Fruit fly (Drosophila melanogaster) whole organism, embryonic: ENCODE results near the gene CG9297.

Experiments used
- Bgb ChIP-seq: fragments of 200-800 bp; sonication (Bioruptor generic); IDR thresholded peaks from 2 replicates; pipeline ENCODE4 v1.3.6; 2022; ENCODE audit warnings: missing biosample characterization, missing genetic modification characterization; ENCODE audit not compliant: partially characterized antibody
- CG1024 ChIP-seq: fragments of 200-800 bp; sonication (Bioruptor generic); IDR thresholded peaks from 2 replicates; pipeline ENCODE4 v1.3.6; 2022; ENCODE audit warnings: missing biosample characterization, missing genetic modification characterization
- CG11247 ChIP-seq: fragments of 200-800 bp; sonication (Bioruptor generic); IDR thresholded peaks from 2 replicates; pipeline ENCODE4 v1.3.6; 2022; ENCODE audit warnings: missing biosample characterization, missing genetic modification characterization
- CG12219 ChIP-seq: fragments of 200-800 bp; sonication (Bioruptor generic); optimal IDR thresholded peaks from 3 replicates; lab custom pipeline; 2018; ENCODE audit warnings: missing biosample characterization, mild to moderate bottlenecking, missing genetic modification characterization
- CG12391 ChIP-seq: fragments of 200-800 bp; sonication (Bioruptor generic); optimal IDR thresholded peaks from 3 replicates; lab custom pipeline; 2018; ENCODE audit warnings: missing biosample characterization, mild to moderate bottlenecking, missing genetic modification characterization, moderate library complexity
- CG14710 ChIP-seq: fragments of 200-800 bp; sonication (Bioruptor generic); optimal IDR thresholded peaks from 3 replicates; lab custom pipeline; 2019; ENCODE audit warnings: missing biosample characterization, mild to moderate bottlenecking, missing genetic modification characterization, moderate library complexity
- CG1529 ChIP-seq: fragments of 200-800 bp; sonication (Bioruptor generic); optimal IDR thresholded peaks from 3 replicates; lab custom pipeline; 2018; ENCODE audit warnings: missing biosample characterization, missing genetic modification characterization
- CG18476 ChIP-seq: fragments of 200-800 bp; sonication (Bioruptor generic); optimal IDR thresholded peaks from 2 replicates; lab custom pipeline; 2016; ENCODE audit warnings: missing biosample characterization, mild to moderate bottlenecking, missing genetic modification characterization
- CG31224 ChIP-seq: fragments of 200-800 bp; sonication (Bioruptor generic); IDR thresholded peaks from 2 replicates; pipeline ENCODE4 v1.3.6; 2022; ENCODE audit warnings: missing biosample characterization, missing genetic modification characterization
- CG6689 ChIP-seq: fragments of 200-800 bp; sonication (Bioruptor generic); IDR thresholded peaks from 2 replicates; pipeline ENCODE4 v1.3.6; 2022; ENCODE audit warnings: missing biosample characterization, missing genetic modification characterization
- CG6791 ChIP-seq: fragments of 200-800 bp; sonication (Bioruptor generic); IDR thresholded peaks from 3 replicates; pipeline ENCODE4 v1.3.6; 2022; ENCODE audit warnings: missing biosample characterization, missing genetic modification characterization; ENCODE audit not compliant: partially characterized antibody
- CG8281 ChIP-seq: fragments of 200-800 bp; sonication (Bioruptor generic); optimal IDR thresholded peaks from 2 replicates; lab custom pipeline; 2018; ENCODE audit warnings: missing biosample characterization, mild to moderate bottlenecking, missing genetic modification characterization, moderate library complexity
- CG8290 ChIP-seq, 3 experiments: fragments of 200-800 bp; sonication (Bioruptor generic); optimal IDR thresholded peaks; 2 replicates each; lab custom pipeline; 2016 to 2019; ENCODE audit warnings: missing biosample characterization in 3 of 3, missing genetic modification characterization in 3 of 3, mild to moderate bottlenecking in 2 of 3, moderate library complexity in 1 of 3
- CG8388 ChIP-seq: fragments of 200-800 bp; sonication (Bioruptor generic); optimal IDR thresholded peaks from 2 replicates; lab custom pipeline; 2019; ENCODE audit warnings: missing biosample characterization, mild to moderate bottlenecking, missing genetic modification characterization, moderate library complexity
- CG9609 ChIP-seq: fragments of 200-800 bp; sonication (Bioruptor generic); optimal IDR thresholded peaks from 3 replicates; lab custom pipeline; 2016; ENCODE audit warnings: missing biosample characterization, missing genetic modification characterization
- E2f1 ChIP-seq: fragments of 200-800 bp; sonication (Bioruptor generic); IDR thresholded peaks from 2 replicates; pipeline ENCODE4 v1.3.6; 2022; ENCODE audit warnings: missing biosample characterization, missing genetic modification characterization
- Ets65A ChIP-seq: fragments of 200-800 bp; sonication (Bioruptor generic); peaks from one replicate; lab custom pipeline; 2016; ENCODE audit warnings: missing biosample characterization, missing genetic modification characterization
- Hand ChIP-seq: fragments of 200-800 bp; sonication (Bioruptor generic); optimal IDR thresholded peaks from 2 replicates; lab custom pipeline; 2017; ENCODE audit warnings: mild to moderate bottlenecking, missing biosample characterization, missing genetic modification reagents, missing genetic modification characterization
- Hr39 ChIP-seq: fragments of >200 bp; optimal IDR thresholded peaks from 2 replicates; lab custom pipeline; 2017
- Hr51 ChIP-seq, 2 experiments: fragments of 200-800 bp; sonication (Bioruptor generic); optimal IDR thresholded peaks; 2 replicates in 1 of 2; 3 replicates in 1 of 2; lab custom pipeline; 2016 to 2018; ENCODE audit warnings: missing biosample characterization in 2 of 2, missing genetic modification characterization in 2 of 2, mild to moderate bottlenecking in 1 of 2, moderate library complexity in 1 of 2
- Kr ChIP-seq: fragments of 200-800 bp; sonication (Bioruptor generic); optimal IDR thresholded peaks from 2 replicates; lab custom pipeline; 2017; ENCODE audit warnings: missing biosample characterization, mild to moderate bottlenecking, missing genetic modification characterization
- Med ChIP-seq: fragments of 200-800 bp; sonication (Bioruptor generic); peaks from one replicate; lab custom pipeline; 2016; ENCODE audit warnings: missing biosample characterization, missing genetic modification characterization, mild to moderate bottlenecking, inconsistent platforms, moderate library complexity
- Meics ChIP-seq: fragments of 200-800 bp; sonication (Bioruptor generic); optimal IDR thresholded peaks from 2 replicates; lab custom pipeline; 2017; ENCODE audit warnings: missing biosample characterization, mild to moderate bottlenecking, missing genetic modification characterization
- Nf-YC ChIP-seq: fragments of 200-800 bp; optimal IDR thresholded peaks from 3 replicates; lab custom pipeline; 2019; ENCODE audit warnings: missing biosample characterization, mild to moderate bottlenecking, missing genetic modification characterization, moderate library complexity
- Oaz ChIP-seq: fragments of 200-800 bp; sonication (Bioruptor generic); IDR thresholded peaks from 2 replicates; pipeline ENCODE4 v1.3.6; 2022; ENCODE audit warnings: missing biosample characterization, missing genetic modification characterization
- Scr ChIP-seq: fragments of 200-800 bp; sonication (Bioruptor generic); IDR thresholded peaks from 2 replicates; pipeline ENCODE4 v1.3.6; 2022; ENCODE audit warnings: missing biosample characterization, missing genetic modification characterization; ENCODE audit not compliant: partially characterized antibody
- abd-A ChIP-seq: fragments of 200-800 bp; sonication (Bioruptor generic); optimal IDR thresholded peaks from 3 replicates; lab custom pipeline; 2019; ENCODE audit warnings: missing biosample characterization, mild to moderate bottlenecking, missing genetic modification characterization, moderate library complexity
- chinmo ChIP-seq: fragments of 200-800 bp; sonication (Bioruptor generic); IDR thresholded peaks from 4 replicates; pipeline ENCODE4 v1.3.6; 2022; ENCODE audit warnings: missing biosample characterization, missing genetic modification characterization; ENCODE audit not compliant: partially characterized antibody
- ci ChIP-seq: fragments of 200-800 bp; sonication (Bioruptor generic); IDR thresholded peaks from 3 replicates; pipeline ENCODE4 v1.3.6; 2022; ENCODE audit warnings: missing biosample characterization, missing genetic modification characterization
- dimm ChIP-seq: fragments of 200-800 bp; sonication (Bioruptor generic); IDR thresholded peaks from 2 replicates; pipeline ENCODE4 v1.3.6; 2022; ENCODE audit warnings: missing biosample characterization, missing genetic modification characterization
- eyg ChIP-seq: fragments of 200-800 bp; sonication (Bioruptor generic); optimal IDR thresholded peaks from 3 replicates; lab custom pipeline; 2016; ENCODE audit warnings: missing biosample characterization, missing genetic modification characterization
- gro ChIP-seq: fragments of 200-800 bp; sonication (Bioruptor generic); optimal IDR thresholded peaks from 2 replicates; lab custom pipeline; 2016; ENCODE audit warnings: missing biosample characterization, missing genetic modification characterization
- mirr ChIP-seq: fragments of 200-800 bp; sonication (Bioruptor generic); optimal IDR thresholded peaks from 3 replicates; lab custom pipeline; 2018; ENCODE audit warnings: missing biosample characterization, mild to moderate bottlenecking, missing genetic modification characterization
- nerfin-1 ChIP-seq: fragments of 200-800 bp; sonication (Bioruptor generic); optimal IDR thresholded peaks from 3 replicates; lab custom pipeline; 2019; ENCODE audit warnings: missing biosample characterization, mild to moderate bottlenecking, missing genetic modification characterization, moderate library complexity
- onecut ChIP-seq: fragments of 200-800 bp; sonication (Bioruptor generic); IDR thresholded peaks from 2 replicates; pipeline ENCODE4 v1.3.6; 2022; ENCODE audit warnings: missing biosample characterization, missing genetic modification characterization
- prd ChIP-seq, 3 experiments: fragments of >200 bp in 2 of 3; fragments of 200-800 bp in 1 of 3; sonication (Bioruptor generic) in 1 of 3; optimal IDR thresholded peaks in 2 of 3; IDR thresholded peaks in 1 of 3; 2 replicates in 2 of 3; 3 replicates in 1 of 3; pipeline versions ENCODE4 v1.3.6 to Lab custom; 2017 to 2022; ENCODE audit warnings: missing biosample characterization in 1 of 3, missing genetic modification characterization in 1 of 3
- pros ChIP-seq: fragments of 200-800 bp; sonication (Bioruptor generic); optimal IDR thresholded peaks from 3 replicates; lab custom pipeline; 2019; ENCODE audit warnings: missing biosample characterization, mild to moderate bottlenecking, missing genetic modification characterization, moderate library complexity
- scrt ChIP-seq: fragments of 200-800 bp; sonication (Bioruptor generic); optimal IDR thresholded peaks from 2 replicates; lab custom pipeline; 2018; ENCODE audit warnings: missing biosample characterization, mild to moderate bottlenecking, missing genetic modification characterization, moderate library complexity
- sd ChIP-seq: fragments of 200-800 bp; sonication (Bioruptor generic); optimal IDR thresholded peaks from 3 replicates; lab custom pipeline; 2018; ENCODE audit warnings: missing biosample characterization, mild to moderate bottlenecking, missing genetic modification characterization, moderate library complexity
- sqz ChIP-seq: fragments of 200-800 bp; sonication (Bioruptor generic); optimal IDR thresholded peaks from 3 replicates; lab custom pipeline; 2018; ENCODE audit warnings: missing biosample characterization, mild to moderate bottlenecking, missing genetic modification characterization
- sr ChIP-seq: fragments of 200-800 bp; sonication (Bioruptor generic); IDR thresholded peaks from 3 replicates; pipeline ENCODE4 v1.3.6; 2022; ENCODE audit warnings: missing biosample characterization, missing genetic modification characterization
- wdn ChIP-seq: fragments of 200-800 bp; sonication (Bioruptor generic); IDR thresholded peaks from 2 replicates; pipeline ENCODE4 v1.3.6; 2022; ENCODE audit warnings: missing biosample characterization, missing genetic modification characterization
- wor ChIP-seq: fragments of 200-800 bp; sonication (Bioruptor generic); IDR thresholded peaks from 2 replicates; pipeline ENCODE4 v1.3.6; 2022; ENCODE audit warnings: missing biosample characterization, missing genetic modification characterization
- z ChIP-seq: fragments of 200-800 bp; sonication (Bioruptor generic); IDR thresholded peaks from 3 replicates; pipeline ENCODE4 v1.3.6; 2022; ENCODE audit warnings: missing biosample characterization, missing genetic modification characterization

Gene CG9297

DNA sequence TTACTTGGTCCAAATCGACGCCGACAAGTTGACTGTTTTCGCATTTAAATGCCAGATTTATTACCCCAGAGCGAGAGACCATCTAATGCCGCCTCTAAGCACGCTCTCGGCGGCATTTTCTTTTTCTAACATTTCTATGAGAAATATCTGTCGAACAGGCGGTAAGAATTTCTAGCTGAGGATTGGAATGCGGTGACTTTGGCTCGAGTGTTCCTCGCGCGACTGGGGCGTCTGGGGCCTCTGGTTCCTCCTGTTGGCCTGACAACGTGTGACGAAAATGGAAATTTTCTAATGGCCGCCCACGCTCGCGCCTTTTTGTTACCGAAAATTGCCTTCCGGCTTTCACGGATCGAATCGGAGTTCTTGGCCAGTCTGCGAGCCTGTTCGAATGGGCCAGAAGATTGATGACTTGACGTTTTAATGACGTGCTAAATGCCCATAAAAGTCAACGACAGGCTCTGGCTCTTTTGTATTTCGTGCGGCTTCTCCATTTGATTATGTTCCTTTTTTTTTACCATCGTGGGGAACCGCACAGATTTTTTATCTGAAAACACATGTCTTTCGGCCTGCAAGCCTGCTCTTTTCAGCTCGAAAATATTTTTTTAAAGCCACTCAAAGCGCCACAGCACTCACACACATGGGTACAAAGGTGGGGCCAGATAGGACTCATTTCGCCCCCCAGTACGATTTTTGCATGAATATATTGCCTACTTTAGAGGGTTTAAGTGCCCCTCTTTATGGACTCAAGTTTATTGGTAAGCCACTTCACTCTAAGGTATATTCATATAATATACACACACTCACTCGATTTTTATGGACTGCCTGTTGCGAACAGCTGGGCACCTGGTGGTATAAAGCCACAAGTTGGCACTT, 30.1 kb downstream of the CG9297 start:
- TF ChIP-seq gro (GFP tag; lab: Kevin White, UChicago) (peak; percentile 35), eyg (GFP tag; lab: Kevin White, UChicago) (no peak), CG8281 (tag; lab: Kevin White, UChicago) (peak; percentile 19), CG11247 (GFP tag; lab: Robert Waterston, UW) (no peak), Med (GFP tag; lab: Kevin White, UChicago) (peak; percentile 51), Nf-YC (tag; lab: Kevin White, UChicago) (no peak), scrt (GFP tag; lab: Kevin White, UChicago) (peak; percentile 98), sd (peak; percentile 98), CG31224 (GFP tag; lab: Robert Waterston, UW) (peak; percentile 87), CG12219 (GFP tag; lab: Kevin White, UChicago) (no peak), E2f1 (GFP tag; lab: Robert Waterston, UW) (peak; percentile 13; the same call in 1 of the 2 replicates), z (peak; percentile 84), abd-A (tag; lab: Kevin White, UChicago) (peak; percentile 98), Bgb (GFP tag; lab: Robert Waterston, UW) (peak; percentile 35; the same call in 1 of the 2 replicates), CG12391 (tag; lab: Kevin White, UChicago) (no peak), pros (GFP tag; lab: Kevin White, UChicago) (peak; percentile 13), Hr51 (GFP tag; optimal IDR thresholded peaks at IDR 0.05; lab: Kevin White, UChicago) (peak in 1 of 2 experiments; percentile 16), Kr (GFP tag; lab: Kevin White, UChicago) (no peak), Ets65A (GFP tag; lab: Kevin White, UChicago) (peak; percentile 61), dimm (GFP tag; lab: Robert Waterston, UW) (no peak), sr (GFP tag; lab: Robert Waterston, UW) (peak; percentile 48; the same call in 1 of the 3 replicates), Oaz (GFP tag; lab: Robert Waterston, UW) (no peak), mirr (GFP tag; lab: Kevin White, UChicago) (peak; percentile 22), sqz (peak; percentile 86), CG1529 (GFP tag; lab: Kevin White, UChicago) (no peak)

DNA sequence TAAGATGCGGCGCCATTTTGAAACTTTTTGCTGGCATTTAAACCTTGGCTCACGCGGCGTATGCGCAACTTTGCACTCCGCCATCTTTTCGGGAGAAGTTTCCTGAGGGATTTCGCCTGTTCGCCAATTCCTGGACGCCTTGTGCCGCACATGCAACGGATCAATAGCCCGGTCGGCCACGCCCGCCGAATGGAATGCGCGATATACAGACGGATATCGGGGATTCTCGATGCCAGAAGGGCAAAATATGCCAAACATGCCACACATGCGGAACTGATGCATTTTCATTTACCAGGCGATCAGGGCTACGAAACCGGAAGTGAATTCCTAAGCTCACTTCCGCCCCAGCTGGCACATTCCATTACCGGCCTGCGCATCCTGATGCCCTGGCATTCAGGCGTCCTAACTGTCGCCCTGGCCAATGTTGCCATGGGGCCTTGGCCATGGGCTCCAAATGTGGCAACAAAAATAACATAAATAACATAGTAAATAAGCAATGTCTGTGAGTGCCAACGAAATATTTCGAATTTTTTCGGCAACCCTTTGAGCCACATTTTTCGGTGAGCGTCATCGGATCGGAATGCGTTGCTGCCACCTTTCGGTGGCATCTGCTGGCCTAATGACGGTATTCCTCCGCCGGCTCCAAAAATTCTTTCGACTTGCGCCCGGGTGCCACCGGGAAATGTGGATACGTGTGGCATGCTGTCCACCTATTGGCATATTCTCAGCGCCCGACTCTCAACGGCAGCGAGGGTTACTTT, 30.9 kb downstream of the CG9297 start:
- 0 out of 2 replicates have a peak, but pooled peaks have one; percentile 21 for TF ChIP-seq Scr (GFP tag; lab: Robert Waterston, UW)
- TF ChIP-seq ci (GFP tag; lab: Robert Waterston, UW) = peak; percentile 59; the same call in 2 of the 3 replicates
- TF ChIP-seq prd (optimal IDR thresholded peaks at IDR 0.05; lab: Kevin White, UChicago) = no peak
- TF ChIP-seq prd (GFP tag; IDR thresholded peaks at IDR 0.05; lab: Robert Waterston, UW) = no peak
- TF ChIP-seq Meics = peak; percentile 15
- TF ChIP-seq chinmo (GFP tag; lab: Robert Waterston, UW) = 0 out of 4 replicates have a peak, but pooled peaks have one; percentile 31
- TF ChIP-seq nerfin-1 = peak; percentile 97
- no peak for TF ChIP-seq Hr39 (lab: Kevin White, UChicago)
- TF ChIP-seq onecut (GFP tag; lab: Robert Waterston, UW) = peak; percentile 97
- TF ChIP-seq wor (GFP tag; lab: Robert Waterston, UW) = no peak
- TF ChIP-seq CG12391 (tag; lab: Kevin White, UChicago) = no peak
- peak; percentile 64 for TF ChIP-seq abd-A (tag; lab: Kevin White, UChicago)
- peak; percentile 45 for TF ChIP-seq Hand (GFP tag; lab: Kevin White, UChicago)
- TF ChIP-seq CG8388 (GFP tag; lab: Kevin White, UChicago) = no peak
- no peak for TF ChIP-seq CG8290 (GFP tag; optimal IDR thresholded peaks at IDR 0.05; lab: Kevin White, UChicago)
- peak in 1 of 2 experiments; percentile 19 for TF ChIP-seq CG8290 (tag; optimal IDR thresholded peaks at IDR 0.05; lab: Kevin White, UChicago)
- TF ChIP-seq CG6689 (GFP tag; lab: Robert Waterston, UW) = no peak
- no peak for TF ChIP-seq CG1024 (GFP tag; lab: Robert Waterston, UW)
- TF ChIP-seq CG14710 (tag; lab: Kevin White, UChicago) = no peak
- no peak for TF ChIP-seq wdn (GFP tag; lab: Robert Waterston, UW)
- no peak for TF ChIP-seq CG11247 (GFP tag; lab: Robert Waterston, UW)
- no peak for TF ChIP-seq CG9609 (GFP tag; lab: Kevin White, UChicago)
- no peak for TF ChIP-seq CG18476 (GFP tag; lab: Kevin White, UChicago)
- TF ChIP-seq CG6791 (GFP tag; lab: Robert Waterston, UW) = peak; percentile 27; the same call in 1 of the 3 replicates
